Worm (Caenorhabditis elegans) whole organism, late embryonic: ENCODE measurements around the gene C25H3.3.

Source experiments
- ahr-1 ChIP-seq: sonication (generic microtip); optimal IDR thresholded peaks from 2 replicates; lab custom pipeline; 2016; ENCODE audit warnings: missing genetic modification characterization, missing compliant biosample characterization
- ama-1 ChIP-seq: fragments of 150-350 bp; optimal IDR thresholded peaks from 2 replicates; lab custom pipeline; 2014
- ceh-34 ChIP-seq: sonication (generic microtip); optimal IDR thresholded peaks from 2 replicates; lab custom pipeline; 2016; ENCODE audit warnings: mild to moderate bottlenecking, missing genetic modification characterization, missing compliant biosample characterization
- ceh-45 ChIP-seq: fragments of 200-800 bp; sonication (Bioruptor generic); IDR thresholded peaks from 2 replicates; pipeline ENCODE4 v1.3.6; 2022; ENCODE audit warnings: missing genetic modification reagents, missing genetic modification characterization, missing compliant biosample characterization
- ceh-48 ChIP-seq: sonication (generic microtip); optimal IDR thresholded peaks from 2 replicates; lab custom pipeline; 2016; ENCODE audit warnings: missing genetic modification characterization, inconsistent platforms, missing compliant biosample characterization
- npax-4 ChIP-seq: sonication (generic microtip); optimal IDR thresholded peaks from 2 replicates; lab custom pipeline; 2016; ENCODE audit warnings: missing genetic modification characterization, missing compliant biosample characterization
- pag-3 ChIP-seq: sonication (generic microtip); optimal IDR thresholded peaks from 2 replicates; lab custom pipeline; 2016; ENCODE audit warnings: missing compliant biosample characterization, missing genetic modification characterization, borderline replicate concordance
- pat-9 ChIP-seq: fragments of 200-800 bp; sonication (Bioruptor generic); optimal IDR thresholded peaks from 2 replicates; lab custom pipeline; 2018; ENCODE audit warnings: mild to moderate bottlenecking, missing genetic modification characterization, moderate library complexity, missing compliant biosample characterization
- pqm-1 ChIP-seq: sonication (generic microtip); optimal IDR thresholded peaks from 2 replicates; lab custom pipeline; 2016; ENCODE audit warnings: missing genetic modification characterization, missing compliant biosample characterization
- syd-9 ChIP-seq: sonication (generic microtip); optimal IDR thresholded peaks from 2 replicates; lab custom pipeline; 2016; ENCODE audit warnings: mild to moderate bottlenecking, missing genetic modification characterization, moderate library complexity, missing compliant biosample characterization
- unc-55 ChIP-seq: sonication (generic microtip); optimal IDR thresholded peaks from 2 replicates; lab custom pipeline; 2017; ENCODE audit warnings: missing biosample characterization, missing genetic modification reagents, missing genetic modification characterization

DNA sequence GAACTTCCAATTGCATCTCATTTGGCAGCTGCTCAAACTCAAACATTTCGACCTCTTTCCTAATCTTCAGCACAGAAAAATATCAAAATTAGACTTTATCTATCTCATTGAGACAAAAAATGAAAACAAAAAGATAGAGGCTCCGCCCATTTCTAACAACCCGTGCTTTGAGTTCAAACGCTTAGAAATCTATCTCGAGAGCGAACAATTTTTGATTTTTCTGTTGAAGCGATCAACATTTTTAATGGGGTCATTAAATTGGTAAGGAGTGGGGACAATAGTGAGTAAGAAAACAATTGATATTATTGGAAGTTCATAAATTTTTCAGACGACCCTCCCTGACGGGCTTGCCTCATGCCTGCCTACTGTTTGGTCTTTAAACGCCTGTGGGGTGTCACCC lies 4.9 kb downstream of the C25H3.3 start, which contains the start of the genes C25H3.10 and C25H3.1:
- TF ChIP-seq pat-9 (tag; lab: Kevin White, UChicago) (no peak), ama-1 (lab: Kevin White, UChicago) (no peak), ahr-1 (tag; lab: Kevin White, UChicago) (no peak), ceh-34 (tag; lab: Kevin White, UChicago) (no peak), ceh-45 (GFP tag; lab: Robert Waterston, UW) (no peak), pqm-1 (tag; lab: Kevin White, UChicago) (no peak), npax-4 (tag; lab: Kevin White, UChicago) (no peak), ceh-48 (tag; lab: Kevin White, UChicago) (no peak), pag-3 (tag; lab: Kevin White, UChicago) (no peak), unc-55 (GFP tag; lab: Kevin White, UChicago) (no peak), syd-9 (no peak)
